Fruit fly (Drosophila melanogaster) whole organism, embryonic: Measurements from ENCODE around the gene Neu2.

Source experiments
- Awh ChIP-seq: fragments of 200-800 bp; sonication (Bioruptor generic); IDR thresholded peaks from 2 replicates; pipeline ENCODE4, ENCODE4 v1.3.6; 2022; ENCODE audit warnings: missing biosample characterization, missing genetic modification characterization
- B-H2 ChIP-seq: fragments of 200-800 bp; sonication (Bioruptor generic); optimal IDR thresholded peaks from 2 replicates; lab custom pipeline; 2018; ENCODE audit warnings: missing biosample characterization, mild to moderate bottlenecking, missing genetic modification characterization
- Bgb ChIP-seq: fragments of 200-800 bp; sonication (Bioruptor generic); IDR thresholded peaks from 2 replicates; pipeline ENCODE4 v1.3.6; 2022; ENCODE audit warnings: missing biosample characterization, missing genetic modification characterization; ENCODE audit not compliant: partially characterized antibody
- CG10366 ChIP-seq: fragments of 200-800 bp; sonication (Bioruptor generic); IDR thresholded peaks from 2 replicates; pipeline ENCODE4 v1.3.6; 2022; ENCODE audit warnings: missing biosample characterization, missing genetic modification characterization
- CG10654 ChIP-seq: fragments of 200-800 bp; sonication (Bioruptor generic); optimal IDR thresholded peaks from 2 replicates; lab custom pipeline; 2016; ENCODE audit warnings: missing biosample characterization, missing genetic modification characterization
- CG11085 ChIP-seq: fragments of 200-800 bp; sonication (Bioruptor generic); IDR thresholded peaks from 2 replicates; pipeline ENCODE4 v1.3.6; 2022; ENCODE audit warnings: missing biosample characterization, missing genetic modification characterization
- CG16863 ChIP-seq: fragments of 200-800 bp; sonication (Bioruptor generic); optimal IDR thresholded peaks from 3 replicates; lab custom pipeline; 2016; ENCODE audit warnings: missing biosample characterization, missing genetic modification characterization
- CG17186 ChIP-seq: fragments of 200-800 bp; sonication (Bioruptor generic); optimal IDR thresholded peaks from 3 replicates; lab custom pipeline; 2017; ENCODE audit warnings: missing biosample characterization, missing genetic modification reagents, missing genetic modification characterization
- CG17568 ChIP-seq: fragments of 200-800 bp; sonication (Bioruptor generic); optimal IDR thresholded peaks from 2 replicates; lab custom pipeline; 2018; ENCODE audit warnings: missing biosample characterization, mild to moderate bottlenecking, missing genetic modification characterization, moderate library complexity
- CG17612 ChIP-seq: fragments of 200-800 bp; sonication (Bioruptor generic); IDR thresholded peaks from 2 replicates; pipeline ENCODE4 v1.3.6; 2022; ENCODE audit warnings: missing biosample characterization, missing genetic modification characterization
- CG4404 ChIP-seq: fragments of 200-800 bp; sonication (Bioruptor generic); IDR thresholded peaks from 2 replicates; pipeline ENCODE4 v1.3.6; 2022; ENCODE audit warnings: missing biosample characterization, missing genetic modification characterization
- CG4730 ChIP-seq: fragments of 200-800 bp; sonication (Bioruptor generic); IDR thresholded peaks from 2 replicates; pipeline ENCODE4 v1.3.6; 2022; ENCODE audit warnings: missing biosample characterization, missing genetic modification characterization
- CG4820 ChIP-seq: fragments of 200-800 bp; sonication (Bioruptor generic); optimal IDR thresholded peaks from 3 replicates; lab custom pipeline; 2016; ENCODE audit warnings: missing biosample characterization, missing genetic modification characterization
- CG6689 ChIP-seq: fragments of 200-800 bp; sonication (Bioruptor generic); IDR thresholded peaks from 2 replicates; pipeline ENCODE4 v1.3.6; 2022; ENCODE audit warnings: missing biosample characterization, missing genetic modification characterization
- CG6765 ChIP-seq: fragments of 200-800 bp; sonication (Bioruptor generic); optimal IDR thresholded peaks from 3 replicates; lab custom pipeline; 2017; ENCODE audit warnings: missing biosample characterization, mild to moderate bottlenecking, missing genetic modification characterization
- CG6813 ChIP-seq: fragments of 200-800 bp; sonication (Bioruptor generic); optimal IDR thresholded peaks from 2 replicates; lab custom pipeline; 2017; ENCODE audit warnings: missing biosample characterization, missing genetic modification characterization, mild to moderate bottlenecking, moderate library complexity, missing genetic modification reagents
- CG9817 ChIP-seq: fragments of 200-800 bp; sonication (Bioruptor generic); optimal IDR thresholded peaks from 2 replicates; lab custom pipeline; 2018; ENCODE audit warnings: missing biosample characterization, mild to moderate bottlenecking, missing genetic modification characterization, moderate library complexity
- Dbx ChIP-seq: fragments of 200-800 bp; sonication (Bioruptor generic); IDR thresholded peaks from 3 replicates; pipeline ENCODE4 v1.3.6; 2022; ENCODE audit warnings: missing biosample characterization, missing genetic modification characterization
- Dll ChIP-seq: fragments of 200-800 bp; sonication (Bioruptor generic); IDR thresholded peaks from 4 replicates; pipeline ENCODE4 v1.3.6; 2022; ENCODE audit warnings: missing biosample characterization, missing genetic modification characterization; ENCODE audit not compliant: partially characterized antibody
- Eip74EF ChIP-seq, 2 experiments: fragments of 200-800 bp in 1 of 2; fragments of >200 bp in 1 of 2; sonication (Bioruptor generic) in 1 of 2; optimal IDR thresholded peaks; 2 replicates each; lab custom pipeline; 2017 to 2019; ENCODE audit warnings: missing biosample characterization in 2 of 2, missing genetic modification characterization in 2 of 2, mild to moderate bottlenecking in 1 of 2, moderate library complexity in 1 of 2
- Fer2 ChIP-seq: fragments of 200-800 bp; sonication (Bioruptor generic); optimal IDR thresholded peaks from 2 replicates; lab custom pipeline; 2018; ENCODE audit warnings: missing biosample characterization, mild to moderate bottlenecking, missing genetic modification characterization, moderate library complexity
- HLHmδ ChIP-seq: fragments of 200-800 bp; sonication (Bioruptor generic); optimal IDR thresholded peaks from 2 replicates; lab custom pipeline; 2018; ENCODE audit warnings: missing biosample characterization, mild to moderate bottlenecking, missing genetic modification characterization, moderate library complexity
- Hmr ChIP-seq: fragments of 200-800 bp; sonication (Bioruptor generic); optimal IDR thresholded peaks from 3 replicates; lab custom pipeline; 2017; ENCODE audit warnings: mild to moderate bottlenecking, missing biosample characterization, missing genetic modification reagents, missing genetic modification characterization
- MESR4 ChIP-seq: fragments of 200-800 bp; sonication (Bioruptor generic); optimal IDR thresholded peaks from 2 replicates; lab custom pipeline; 2018; ENCODE audit warnings: missing biosample characterization, mild to moderate bottlenecking, missing genetic modification characterization, moderate library complexity
- Ravus ChIP-seq: fragments of 200-800 bp; sonication (Bioruptor generic); IDR thresholded peaks from 2 replicates; pipeline ENCODE4 v1.3.6; 2022; ENCODE audit warnings: missing biosample characterization, missing genetic modification characterization
- TFAM ChIP-seq: fragments of 200-800 bp; sonication (Bioruptor generic); optimal IDR thresholded peaks from 2 replicates; lab custom pipeline; 2017; ENCODE audit warnings: missing biosample characterization, missing genetic modification characterization, inconsistent platforms
- ac ChIP-seq: fragments of 200-800 bp; sonication (Bioruptor generic); optimal IDR thresholded peaks from 3 replicates; lab custom pipeline; 2017; ENCODE audit warnings: missing biosample characterization, mild to moderate bottlenecking, missing genetic modification characterization
- ase ChIP-seq: fragments of 200-800 bp; sonication (Bioruptor generic); IDR thresholded peaks from 3 replicates; pipeline ENCODE4 v1.3.6; 2022; ENCODE audit warnings: missing biosample characterization, missing genetic modification characterization
- cad ChIP-seq: fragments of >200 bp; optimal IDR thresholded peaks from 2 replicates; lab custom pipeline; 2017; ENCODE audit warnings: missing biosample characterization, missing genetic modification characterization
- cas ChIP-seq: fragments of 200-800 bp; sonication (Bioruptor generic); IDR thresholded peaks from 2 replicates; pipeline ENCODE4 v1.3.6; 2022; ENCODE audit warnings: missing biosample characterization, missing genetic modification characterization
- croc ChIP-seq: fragments of 200-800 bp; sonication (Bioruptor generic); conservative IDR thresholded peaks from 3 replicates; pipeline ENCODE4 v1.3.6; 2022; ENCODE audit warnings: missing biosample characterization, missing genetic modification characterization
- dmrt11E ChIP-seq: fragments of 200-800 bp; sonication (Bioruptor generic); optimal IDR thresholded peaks from 3 replicates; lab custom pipeline; 2018; ENCODE audit warnings: missing biosample characterization, mild to moderate bottlenecking, missing genetic modification characterization, moderate library complexity
- dmrt99B ChIP-seq: fragments of 200-800 bp; sonication (Bioruptor generic); optimal IDR thresholded peaks from 2 replicates; lab custom pipeline; 2018; ENCODE audit warnings: missing biosample characterization, mild to moderate bottlenecking, missing genetic modification characterization, moderate library complexity
- dpn ChIP-seq, 2 experiments: fragments of 200-800 bp; sonication (Bioruptor generic); optimal IDR thresholded peaks; 3 replicates each; lab custom pipeline; 2016; ENCODE audit warnings: missing biosample characterization in 2 of 2, missing genetic modification characterization in 2 of 2
- ems ChIP-seq: fragments of 200-800 bp; sonication (Bioruptor generic); optimal IDR thresholded peaks from 3 replicates; lab custom pipeline; 2016; ENCODE audit warnings: missing biosample characterization, missing genetic modification characterization
- fu2 ChIP-seq: fragments of 200-800 bp; sonication (Bioruptor generic); optimal IDR thresholded peaks from 2 replicates; lab custom pipeline; 2016; ENCODE audit warnings: missing biosample characterization, missing genetic modification characterization
- gcm ChIP-seq: fragments of 200-800 bp; sonication (Bioruptor generic); optimal IDR thresholded peaks from 2 replicates; lab custom pipeline; 2019; ENCODE audit warnings: missing biosample characterization, mild to moderate bottlenecking, missing genetic modification characterization, moderate library complexity
- gsb-n ChIP-seq: fragments of 200-800 bp; sonication (Bioruptor generic); optimal IDR thresholded peaks from 3 replicates; lab custom pipeline; 2018; ENCODE audit warnings: missing biosample characterization, mild to moderate bottlenecking, missing genetic modification characterization
- gt ChIP-seq: fragments of 200-800 bp; sonication (Bioruptor generic); IDR thresholded peaks from 2 replicates; pipeline ENCODE4 v1.3.6; 2022; ENCODE audit warnings: missing biosample characterization, missing genetic modification characterization
- inv ChIP-seq: fragments of 200-800 bp; sonication (Bioruptor generic); IDR thresholded peaks from 2 replicates; pipeline ENCODE4 v1.3.6; 2022; ENCODE audit warnings: missing biosample characterization, missing genetic modification characterization; ENCODE audit not compliant: partially characterized antibody
- jumu ChIP-seq: fragments of 200-800 bp; sonication (Bioruptor generic); optimal IDR thresholded peaks from 3 replicates; lab custom pipeline; 2016; ENCODE audit warnings: missing biosample characterization, missing genetic modification characterization
- luna ChIP-seq: fragments of 200-800 bp; sonication (Bioruptor generic); optimal IDR thresholded peaks from 2 replicates; lab custom pipeline; 2016; ENCODE audit warnings: missing biosample characterization, missing genetic modification characterization
- maf-S ChIP-seq: fragments of 200-800 bp; sonication (Bioruptor generic); optimal IDR thresholded peaks from 2 replicates; lab custom pipeline; 2016; ENCODE audit warnings: missing biosample characterization, missing genetic modification characterization
- org-1 ChIP-seq: fragments of 200-800 bp; sonication (Bioruptor generic); optimal IDR thresholded peaks from 2 replicates; lab custom pipeline; 2017; ENCODE audit warnings: missing biosample characterization, missing genetic modification characterization
- ranshi ChIP-seq: fragments of 200-800 bp; sonication (Bioruptor generic); IDR thresholded peaks from 2 replicates; pipeline ENCODE4 v1.3.6; 2022; ENCODE audit warnings: missing biosample characterization, missing genetic modification characterization
- sens ChIP-seq: fragments of 200-800 bp; sonication (Bioruptor generic); peaks from one replicate; lab custom pipeline; 2016; ENCODE audit warnings: missing biosample characterization, missing genetic modification characterization
- slbo ChIP-seq: fragments of 200-800 bp; sonication (Bioruptor generic); IDR thresholded peaks from 2 replicates; pipeline ENCODE4 v1.3.6; 2022; ENCODE audit warnings: missing biosample characterization, missing genetic modification characterization
- tio ChIP-seq: fragments of 200-800 bp; sonication (Bioruptor generic); optimal IDR thresholded peaks from 2 replicates; lab custom pipeline; 2017; ENCODE audit warnings: missing biosample characterization, missing genetic modification characterization, inconsistent platforms
- yki ChIP-seq: fragments of >200 bp; optimal IDR thresholded peaks from 3 replicates; lab custom pipeline; 2018
- z ChIP-seq: fragments of 200-800 bp; sonication (Bioruptor generic); IDR thresholded peaks from 3 replicates; pipeline ENCODE4 v1.3.6; 2022; ENCODE audit warnings: missing biosample characterization, missing genetic modification characterization

The Neu2 gene

dm6 chr3L:21507354-21507928 lies 17.1 kb upstream of the Neu2 start, which contains the start of the genes Glg1 and M6 (continued):
- TF ChIP-seq CG17186 (GFP tag; lab: Kevin White, UChicago) (peak; percentile 57), ems (peak; percentile 59), croc (GFP tag; lab: Robert Waterston, UW) (0 out of 3 replicates have a peak, but pooled peaks have one; percentile 16), CG17568 (GFP tag; lab: Kevin White, UChicago) (no peak), org-1 (GFP tag; lab: Kevin White, UChicago) (peak; percentile 31), dmrt99B (tag; lab: Kevin White, UChicago) (peak; percentile 55), gt (GFP tag; lab: Robert Waterston, UW) (no peak), tio (no peak), ase (GFP tag; lab: Robert Waterston, UW) (peak; percentile 57; the same call in 2 of the 3 replicates), MESR4 (GFP tag; lab: Kevin White, UChicago) (peak; percentile 58), CG4820 (GFP tag; lab: Kevin White, UChicago) (peak; percentile 41), Eip74EF (GFP tag; optimal IDR thresholded peaks at IDR 0.05; lab: Kevin White, UChicago) (no peak), Bgb (GFP tag; lab: Robert Waterston, UW) (peak; percentile 94), luna (GFP tag; lab: Kevin White, UChicago) (no peak), jumu (GFP tag; lab: Kevin White, UChicago) (peak; percentile 60), dpn (GFP tag; optimal IDR thresholded peaks at IDR 0.05; lab: Kevin White, UChicago) (peak; percentile 65 to 74), yki (lab: Kevin White, UChicago) (no peak), CG6813 (GFP tag; lab: Kevin White, UChicago) (no peak), CG6765 (GFP tag; lab: Kevin White, UChicago) (no peak), CG10366 (GFP tag; lab: Robert Waterston, UW) (peak; percentile 54; the same call in 1 of the 2 replicates), Ravus (0 out of 2 replicates have a peak, but pooled peaks have one; percentile 12), Dbx (GFP tag; lab: Robert Waterston, UW) (peak; percentile 74), z (GFP tag; lab: Robert Waterston, UW) (no peak), Dll (GFP tag; lab: Robert Waterston, UW) (peak; percentile 96), gsb-n (tag; lab: Kevin White, UChicago) (peak; percentile 76), Awh (GFP tag; lab: Robert Waterston, UW) (no peak), slbo (GFP tag; lab: Robert Waterston, UW) (peak; percentile 85), CG17612 (GFP tag; lab: Robert Waterston, UW) (no peak), CG9817 (peak; percentile 67), gcm (peak; percentile 51), sens (peak; percentile 95), CG6689 (GFP tag; lab: Robert Waterston, UW) (peak; percentile 49; the same call in 1 of the 2 replicates), maf-S (GFP tag; lab: Kevin White, UChicago) (peak; percentile 47), HLHmδ (GFP tag; lab: Kevin White, UChicago) (no peak), cas (GFP tag; lab: Robert Waterston, UW) (no peak), dmrt11E (peak; percentile 51), Hmr (GFP tag; lab: Kevin White, UChicago) (peak; percentile 60), CG4730 (GFP tag; lab: Robert Waterston, UW) (no peak), Fer2 (tag; lab: Kevin White, UChicago) (peak; percentile 16), fu2 (peak; percentile 51), CG4404 (0 out of 2 replicates have a peak, but pooled peaks have one; percentile 32), cad (GFP tag; lab: Kevin White, UChicago) (no peak), ac (no peak), TFAM (GFP tag; lab: Kevin White, UChicago) (no peak), ranshi (peak; percentile 69; the same call in 1 of the 2 replicates), CG10654 (GFP tag; lab: Kevin White, UChicago) (peak; percentile 55), CG16863 (GFP tag; lab: Kevin White, UChicago) (peak; percentile 50), CG11085 (GFP tag; lab: Robert Waterston, UW) (peak; percentile 36; the same call in 1 of the 2 replicates), B-H2 (peak; percentile 51), inv (GFP tag; lab: Robert Waterston, UW) (peak; percentile 92)
